Worm (Caenorhabditis elegans): Measurements from ENCODE around the gene F58B4.7.

F58B4.7 gene

DNA sequence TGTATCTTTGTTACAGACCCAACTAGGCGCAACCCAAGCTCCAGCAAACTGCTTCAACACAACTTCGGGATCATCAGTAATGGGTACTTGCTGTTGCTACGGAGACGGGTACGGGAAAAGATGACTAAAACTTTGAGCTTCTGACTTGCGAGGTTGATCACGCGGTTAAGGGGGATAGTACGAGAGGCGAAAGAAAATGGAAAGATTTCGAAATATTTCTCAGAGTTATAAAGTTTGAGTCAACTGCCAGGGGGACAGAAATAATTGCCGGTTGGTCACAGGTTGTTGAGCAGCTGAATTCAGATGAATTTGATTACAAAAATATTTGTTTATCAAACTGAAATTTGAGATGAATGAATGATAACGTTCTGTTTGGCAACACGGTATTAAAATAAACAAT is 2.5 kb upstream of the F58B4.7 start:
- TF ChIP-seq tab-1 (GFP tag; IDR thresholded peaks at IDR 0.05) (no peak), flt-1 (GFP tag; IDR thresholded peaks at IDR 0.05) (no peak), med-1 (GFP tag; optimal IDR thresholded peaks at IDR 0.05; ENCODE audit: insufficient read depth) (no peak), T22C8.4 (GFP tag; IDR thresholded peaks at IDR 0.05) (no peak), ref-1 (GFP tag; conservative IDR thresholded peaks at IDR 0.05) (no peak), ztf-29 (GFP tag; IDR thresholded peaks at IDR 0.05) (no peak), cog-1 (tag; optimal IDR thresholded peaks at IDR 0.05) (no peak), ztf-23 (GFP tag; IDR thresholded peaks at IDR 0.05) (no peak), klf-2 (GFP tag; conservative IDR thresholded peaks at IDR 0.05) (no peak)

DNA sequence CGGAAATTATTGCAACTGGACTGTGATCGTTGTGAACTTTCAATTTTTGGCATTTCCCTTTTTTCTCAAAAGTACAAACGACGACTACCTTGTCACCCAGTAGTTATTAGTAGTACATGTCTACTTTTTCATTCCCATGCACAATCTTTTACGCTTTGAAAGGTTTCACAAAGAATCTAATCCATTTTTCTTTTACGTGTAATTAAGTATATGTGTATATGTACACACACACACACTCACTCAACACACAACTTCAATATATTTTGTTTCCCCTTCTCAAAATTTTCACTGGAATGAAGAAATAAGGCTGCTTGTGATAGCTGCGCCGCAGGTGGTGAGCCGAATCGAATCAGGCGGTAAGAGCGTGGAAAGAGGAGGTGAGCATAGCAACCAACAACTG is 1.6 kb upstream of the F58B4.7 start, which contains the start of gene F58B4.6:
Gene F58B4.6 (plus strand): TSS at position 301 of the 400 bp plus-strand sequence.
- TF ChIP-seq T22C8.4 (GFP tag; IDR thresholded peaks at IDR 0.05) (no peak), med-1 (GFP tag; optimal IDR thresholded peaks at IDR 0.05; ENCODE audit: insufficient read depth) (no peak), ref-1 (GFP tag; conservative IDR thresholded peaks at IDR 0.05) (no peak), flt-1 (GFP tag; IDR thresholded peaks at IDR 0.05) (no peak), tab-1 (GFP tag; IDR thresholded peaks at IDR 0.05) (no peak), klf-2 (GFP tag; conservative IDR thresholded peaks at IDR 0.05) (no peak), ztf-29 (GFP tag; IDR thresholded peaks at IDR 0.05) (no peak), cog-1 (tag; optimal IDR thresholded peaks at IDR 0.05) (no peak), ztf-23 (GFP tag; IDR thresholded peaks at IDR 0.05) (no peak)

DNA sequence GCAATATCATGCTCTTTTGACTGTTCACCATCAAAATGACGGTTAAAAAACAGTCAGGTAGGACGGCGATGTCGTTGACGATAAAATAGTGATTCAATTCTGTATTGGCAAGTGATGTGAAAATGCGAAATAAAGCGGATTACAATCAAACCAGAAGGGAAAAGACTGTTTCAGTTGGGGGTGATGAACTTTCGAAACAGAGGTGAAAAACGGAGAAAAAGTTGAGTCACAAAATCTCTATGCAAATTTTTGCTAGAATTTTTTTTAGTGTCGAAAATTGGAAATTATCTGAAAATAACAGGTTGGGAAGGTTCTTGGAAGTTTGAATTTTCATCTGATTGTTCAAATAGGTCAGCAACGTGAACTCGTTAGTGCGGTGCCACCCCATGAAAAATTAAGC is 1.4 kb downstream of the F58B4.7 start, which contains the start of gene nas-31:
Gene nas-31 (minus strand): TSS at position 101 of the 400 bp plus-strand sequence.
- TF ChIP-seq ref-1 (GFP tag; conservative IDR thresholded peaks at IDR 0.05) (no peak), tab-1 (GFP tag; IDR thresholded peaks at IDR 0.05) (no peak), klf-2 (GFP tag; conservative IDR thresholded peaks at IDR 0.05) (no peak), cog-1 (tag; optimal IDR thresholded peaks at IDR 0.05) (no peak), flt-1 (GFP tag; IDR thresholded peaks at IDR 0.05) (no peak), ztf-29 (GFP tag; IDR thresholded peaks at IDR 0.05) (no peak), ztf-23 (GFP tag; IDR thresholded peaks at IDR 0.05) (no peak), T22C8.4 (GFP tag; IDR thresholded peaks at IDR 0.05) (no peak), med-1 (GFP tag; optimal IDR thresholded peaks at IDR 0.05; ENCODE audit: insufficient read depth) (no peak)

DNA sequence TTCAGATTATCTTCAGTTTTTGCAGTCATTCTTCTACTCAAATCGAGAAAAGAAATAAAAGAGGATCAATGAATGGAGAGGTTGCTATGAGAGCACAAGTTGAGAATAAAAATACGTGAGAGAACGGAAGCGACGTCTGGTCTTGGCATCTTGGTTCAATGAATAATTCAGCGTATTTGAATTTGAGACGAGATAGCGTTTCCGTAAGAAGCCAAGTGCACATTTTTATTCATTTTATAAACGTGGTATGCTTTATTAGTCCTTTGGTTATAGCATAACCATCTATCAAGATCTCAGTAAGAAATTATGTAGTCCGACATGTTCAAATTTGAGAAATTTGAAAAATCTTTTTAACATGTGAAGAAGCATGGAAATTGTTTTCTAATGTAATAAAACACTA is 4.8 kb downstream of the F58B4.7 start, which contains the start of gene F58B4.2:
Gene F58B4.2 (minus strand): TSS at position 101 of the 400 bp plus-strand sequence.
- TF ChIP-seq cog-1 (tag; optimal IDR thresholded peaks at IDR 0.05): no peak
- TF ChIP-seq T22C8.4 (GFP tag; IDR thresholded peaks at IDR 0.05): no peak
- no peak for TF ChIP-seq ref-1 (GFP tag; conservative IDR thresholded peaks at IDR 0.05)
- no peak for TF ChIP-seq flt-1 (GFP tag; IDR thresholded peaks at IDR 0.05)
- TF ChIP-seq klf-2 (GFP tag; conservative IDR thresholded peaks at IDR 0.05): no peak
- no peak for TF ChIP-seq ztf-23 (GFP tag; IDR thresholded peaks at IDR 0.05)
- no peak for TF ChIP-seq med-1 (GFP tag; optimal IDR thresholded peaks at IDR 0.05; ENCODE audit: insufficient read depth)
- no peak for TF ChIP-seq tab-1 (GFP tag; IDR thresholded peaks at IDR 0.05)
- TF ChIP-seq ztf-29 (GFP tag; IDR thresholded peaks at IDR 0.05): no peak

DNA sequence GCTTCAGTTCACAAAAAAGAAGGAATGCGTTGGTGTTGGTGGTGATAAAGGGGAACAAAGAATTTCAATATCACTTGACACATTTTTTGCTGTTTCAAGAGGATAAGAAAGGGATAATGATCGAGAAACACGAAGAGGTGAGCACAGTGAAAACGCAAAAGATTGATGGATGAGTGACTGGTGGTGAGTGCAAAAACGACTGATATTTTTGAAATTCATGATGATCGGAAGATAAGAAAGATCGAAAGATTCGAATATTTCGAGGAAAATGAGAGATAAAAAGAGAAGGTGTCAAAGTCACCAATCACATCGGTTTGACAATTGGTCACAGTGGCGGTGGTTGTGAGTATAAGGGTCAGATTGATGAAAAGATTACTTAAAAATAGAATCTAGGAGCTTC is 7.2 kb downstream of the F58B4.7 start:
- TF ChIP-seq ztf-29 (GFP tag; IDR thresholded peaks at IDR 0.05) (no peak), cog-1 (tag; optimal IDR thresholded peaks at IDR 0.05) (no peak), T22C8.4 (GFP tag; IDR thresholded peaks at IDR 0.05) (no peak), ref-1 (GFP tag; conservative IDR thresholded peaks at IDR 0.05) (no peak), tab-1 (GFP tag; IDR thresholded peaks at IDR 0.05) (no peak), ztf-23 (GFP tag; IDR thresholded peaks at IDR 0.05) (no peak), flt-1 (GFP tag; IDR thresholded peaks at IDR 0.05) (no peak), klf-2 (GFP tag; conservative IDR thresholded peaks at IDR 0.05) (no peak), med-1 (GFP tag; optimal IDR thresholded peaks at IDR 0.05; ENCODE audit: insufficient read depth) (no peak)

DNA sequence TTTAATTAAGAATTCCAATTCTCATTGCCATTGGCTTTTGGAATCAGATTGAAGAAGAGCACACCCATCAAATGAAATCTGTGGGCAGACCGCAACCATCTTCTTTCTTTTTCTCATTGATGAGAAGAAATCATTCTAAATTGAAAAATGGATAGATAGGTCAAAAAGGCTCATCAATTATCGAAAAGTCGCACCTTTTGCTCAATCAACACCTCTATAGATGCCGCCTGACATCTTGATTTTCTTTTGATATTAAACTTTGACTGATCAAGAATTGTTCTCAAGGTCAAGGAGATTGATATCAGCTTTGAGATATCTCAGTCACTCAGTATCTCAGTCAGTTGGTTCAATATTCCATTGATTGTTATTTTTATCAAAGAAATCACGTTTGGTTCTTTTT is 13.2 kb downstream of the F58B4.7 start:
- TF ChIP-seq flt-1 (GFP tag; IDR thresholded peaks at IDR 0.05) (no peak), cog-1 (tag; optimal IDR thresholded peaks at IDR 0.05) (no peak), ref-1 (GFP tag; conservative IDR thresholded peaks at IDR 0.05) (no peak)

DNA sequence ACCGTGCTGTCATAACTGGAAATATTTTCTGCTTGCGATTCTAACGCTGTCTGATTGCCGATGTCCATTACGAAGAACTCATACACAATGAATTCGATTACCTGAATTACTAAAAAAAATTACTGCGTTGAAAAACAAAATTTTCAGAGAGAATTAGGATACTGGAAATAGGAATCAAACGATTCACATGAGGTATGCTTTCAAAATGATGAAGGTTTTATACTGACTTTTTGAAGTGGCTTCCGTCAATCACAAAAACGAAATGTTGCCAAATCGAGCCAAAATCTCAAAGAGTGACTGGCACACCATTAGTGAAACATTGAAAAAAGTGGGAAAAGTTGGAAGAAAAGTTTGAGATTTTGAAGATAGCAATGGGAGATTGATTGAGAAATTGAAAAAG is 14.1 kb downstream of the F58B4.7 start, which contains the start of gene zzz-1:
Gene zzz-1 (minus strand): TSS at position 101 of the 400 bp plus-strand sequence.
- no peak for TF ChIP-seq cog-1 (tag; optimal IDR thresholded peaks at IDR 0.05)
- no peak for TF ChIP-seq ztf-23 (GFP tag; IDR thresholded peaks at IDR 0.05)
- TF ChIP-seq med-1 (GFP tag; optimal IDR thresholded peaks at IDR 0.05; ENCODE audit: insufficient read depth): no peak
- no peak for TF ChIP-seq tab-1 (GFP tag; IDR thresholded peaks at IDR 0.05)
- TF ChIP-seq T22C8.4 (GFP tag; IDR thresholded peaks at IDR 0.05): no peak
- no peak for TF ChIP-seq ref-1 (GFP tag; conservative IDR thresholded peaks at IDR 0.05)
- no peak for TF ChIP-seq klf-2 (GFP tag; conservative IDR thresholded peaks at IDR 0.05)

DNA sequence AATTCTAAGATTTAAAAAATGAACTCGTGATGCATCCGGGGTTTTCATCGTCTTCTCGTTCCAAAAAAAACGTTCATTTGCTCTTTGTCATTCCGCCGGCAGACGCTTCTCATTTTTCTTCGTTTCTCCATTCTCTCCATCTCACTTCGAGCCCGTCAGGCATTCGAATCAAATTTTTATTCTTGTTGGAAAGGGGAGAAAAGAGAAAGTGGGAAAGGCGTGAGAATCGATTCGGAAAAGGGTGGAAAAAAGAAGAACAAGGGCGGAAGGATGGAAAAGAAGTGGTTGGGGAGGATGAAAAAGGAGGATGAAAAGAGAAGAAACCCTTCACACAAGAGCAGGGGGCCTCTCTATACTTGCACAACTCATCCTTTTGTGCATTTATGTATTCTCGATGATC is 18.3 kb downstream of the F58B4.7 start:
- no peak for TF ChIP-seq cog-1 (tag; optimal IDR thresholded peaks at IDR 0.05)
- no peak for TF ChIP-seq flt-1 (GFP tag; IDR thresholded peaks at IDR 0.05)

DNA sequence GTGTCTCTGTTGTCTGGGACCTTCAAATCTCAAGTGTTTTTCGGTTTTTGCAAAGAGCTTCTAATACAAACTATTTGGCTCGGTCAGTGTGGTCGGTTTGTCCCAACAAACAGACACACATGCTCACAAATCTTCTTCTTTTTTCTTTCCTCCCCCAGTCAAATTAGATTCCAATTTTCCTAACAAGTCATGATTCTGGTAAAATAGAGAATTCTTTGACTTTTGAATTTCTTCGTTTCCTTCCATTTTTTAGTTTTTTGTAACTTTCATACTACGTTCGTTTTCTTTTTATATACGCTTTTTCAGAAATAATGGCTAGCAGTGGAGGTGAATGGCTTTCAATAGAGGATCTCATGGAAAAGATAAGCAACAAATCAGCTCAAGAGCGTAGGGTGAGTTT is 19.4 kb downstream of the F58B4.7 start, which contains the start of gene F32D8.15:
Gene F32D8.15 (plus strand): TSS at position 301 of the 400 bp plus-strand sequence.
- TF ChIP-seq klf-2 (GFP tag; conservative IDR thresholded peaks at IDR 0.05) (no peak), ztf-29 (GFP tag; IDR thresholded peaks at IDR 0.05) (no peak), tab-1 (GFP tag; IDR thresholded peaks at IDR 0.05) (no peak), cog-1 (tag; optimal IDR thresholded peaks at IDR 0.05) (no peak), med-1 (GFP tag; optimal IDR thresholded peaks at IDR 0.05; ENCODE audit: insufficient read depth) (no peak), ref-1 (GFP tag; conservative IDR thresholded peaks at IDR 0.05) (no peak), T22C8.4 (GFP tag; IDR thresholded peaks at IDR 0.05) (no peak), ztf-23 (GFP tag; IDR thresholded peaks at IDR 0.05) (no peak), flt-1 (GFP tag; IDR thresholded peaks at IDR 0.05) (no peak)

DNA sequence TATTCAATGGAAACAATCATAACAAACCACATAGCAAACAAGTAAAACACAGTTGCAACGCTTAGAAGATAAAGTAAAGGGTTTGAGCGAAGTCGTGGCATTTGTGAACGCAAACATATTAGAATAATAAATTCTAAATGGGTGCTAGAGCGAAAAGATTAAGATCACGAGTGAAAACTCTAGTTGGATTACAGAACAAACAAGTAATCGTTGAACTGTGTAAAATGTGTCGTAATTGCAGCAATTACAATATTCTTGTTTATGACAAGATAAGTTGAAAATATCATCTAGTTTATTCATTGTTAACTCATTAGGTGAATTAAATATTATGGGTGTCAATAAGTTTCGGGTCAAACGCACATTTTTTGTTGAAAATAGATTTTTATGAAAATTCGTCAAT is 20.4 kb downstream of the F58B4.7 start, which contains the start of gene F32D8.8:
Gene F32D8.8 (minus strand): TSS at position 101 of the 400 bp plus-strand sequence.
- TF ChIP-seq T22C8.4 (GFP tag; IDR thresholded peaks at IDR 0.05): no peak
- TF ChIP-seq tab-1 (GFP tag; IDR thresholded peaks at IDR 0.05): no peak
- TF ChIP-seq cog-1 (tag; optimal IDR thresholded peaks at IDR 0.05): no peak
- TF ChIP-seq ztf-29 (GFP tag; IDR thresholded peaks at IDR 0.05): no peak
- no peak for TF ChIP-seq klf-2 (GFP tag; conservative IDR thresholded peaks at IDR 0.05)
- no peak for TF ChIP-seq ztf-23 (GFP tag; IDR thresholded peaks at IDR 0.05)
- no peak for TF ChIP-seq flt-1 (GFP tag; IDR thresholded peaks at IDR 0.05)
- no peak for TF ChIP-seq med-1 (GFP tag; optimal IDR thresholded peaks at IDR 0.05; ENCODE audit: insufficient read depth)
- TF ChIP-seq ref-1 (GFP tag; conservative IDR thresholded peaks at IDR 0.05): no peak
